Worm (Caenorhabditis elegans) whole organism, L4/young adult: ENCODE results near the gene fbxa-81.

Experiments used
- W03F9.2 ChIP-seq: fragments of 150-350 bp; optimal IDR thresholded peaks from 2 replicates; lab custom pipeline; 2014; ENCODE audit warnings: missing biosample characterization, missing genetic modification characterization
- dao-5 ChIP-seq: sonication (generic microtip); optimal IDR thresholded peaks from 2 replicates; lab custom pipeline; 2016; ENCODE audit warnings: missing genotype, missing genetic modification characterization, moderate library complexity, missing compliant biosample characterization
- him-1 ChIP-seq: sonication (generic microtip); optimal IDR thresholded peaks from 2 replicates; lab custom pipeline; 2016; ENCODE audit warnings: missing genotype, missing genetic modification reagents, missing genetic modification characterization, missing compliant biosample characterization

- TF ChIP-seq him-1 (tag; lab: Kevin White, UChicago) (no peak), dao-5 (tag; lab: Kevin White, UChicago) (no peak), W03F9.2 (tag; lab: Kevin White, UChicago) (no peak)
Observed at ce11 chrX:14563818-14564217, 21.9 kb upstream of the fbxa-81 start.
